Worm (Caenorhabditis elegans) whole organism, L1 larva: ENCODE data around the gene F13B12.3.

Source experiments
- ceh-82 ChIP-seq, 3 experiments: fragments of 150-350 bp in 1 of 3; sonication (generic microtip) in 2 of 3; optimal IDR thresholded peaks; 2 replicates each; lab custom pipeline; 2014 to 2017; ENCODE audit warnings: missing biosample characterization in 3 of 3, missing genetic modification characterization in 3 of 3
- mdl-1 ChIP-seq, 2 experiments: fragments of 150-350 bp; optimal IDR thresholded peaks; 2 replicates each; lab custom pipeline; 2014 to 2017; ENCODE audit warnings: missing biosample characterization in 2 of 2, missing genetic modification characterization in 2 of 2, inconsistent platforms in 1 of 2

ce11 chrIV:10396827-10397226, 42.1 kb upstream of the F13B12.3 start:
- no peak for TF ChIP-seq mdl-1 (tag; optimal IDR thresholded peaks at IDR 0.05; lab: Kevin White, UChicago)
- no peak for TF ChIP-seq ceh-82 (tag; optimal IDR thresholded peaks at IDR 0.05; lab: Kevin White, UChicago)
